Worm (Caenorhabditis elegans) whole organism, L4 larva: Measurements from ENCODE around the gene C23H3.9.

Experiments used
- F37D6.2 ChIP-seq: sonication (generic microtip); optimal IDR thresholded peaks from 2 replicates; lab custom pipeline; 2016; ENCODE audit warnings: mild to moderate bottlenecking, missing genetic modification characterization, missing compliant biosample characterization
- F49E8.2 ChIP-seq: sonication (generic microtip); optimal IDR thresholded peaks from 2 replicates; lab custom pipeline; 2016; ENCODE audit warnings: missing compliant biosample characterization, mild to moderate bottlenecking, missing genetic modification characterization, borderline replicate concordance
- R02D3.7 ChIP-seq: fragments of 150-350 bp; sonication (generic microtip); optimal IDR thresholded peaks from 3 replicates; lab custom pipeline; 2014; ENCODE audit warnings: missing biosample characterization, missing genetic modification characterization
- T26A8.4 ChIP-seq: fragments of 200-800 bp; sonication (Bioruptor generic); IDR thresholded peaks from 2 replicates; pipeline ENCODE4 v1.3.6; 2022; ENCODE audit warnings: missing genetic modification characterization, missing compliant biosample characterization
- Y105C5A.15 ChIP-seq: fragments of 200-800 bp; sonication (Bioruptor generic); IDR thresholded peaks from 2 replicates; pipeline ENCODE4 v1.3.6; 2022; ENCODE audit warnings: missing genetic modification characterization, missing compliant biosample characterization
- Y5F2A.4 ChIP-seq: fragments of 200-800 bp; sonication (Bioruptor generic); optimal IDR thresholded peaks from 2 replicates; lab custom pipeline; 2018; ENCODE audit warnings: mild to moderate bottlenecking, missing genetic modification characterization, missing compliant biosample characterization
- ZK337.2 ChIP-seq: fragments of 200-800 bp; sonication (Bioruptor generic); IDR thresholded peaks from 2 replicates; pipeline ENCODE4 v1.3.6; 2022; ENCODE audit warnings: missing genetic modification reagents, missing genetic modification characterization, missing compliant biosample characterization
- ZK546.5 ChIP-seq, 2 experiments: sonication (generic microtip); optimal IDR thresholded peaks; 2 replicates each; lab custom pipeline; 2017; ENCODE audit warnings: missing biosample characterization in 2 of 2, missing genetic modification characterization in 2 of 2
- aha-1 ChIP-seq: fragments of 150-350 bp; peaks from one replicate; lab custom pipeline; 2014; ENCODE audit warnings: missing biosample characterization, missing genetic modification characterization
- arid-1 ChIP-seq: fragments of 200-800 bp; sonication (Bioruptor generic); conservative IDR thresholded peaks from 2 replicates; pipeline ENCODE4 v1.3.6; 2022; ENCODE audit warnings: missing genetic modification reagents, missing genetic modification characterization, missing compliant biosample characterization
- ceh-44 ChIP-seq: fragments of 200-800 bp; sonication (Bioruptor generic); IDR thresholded peaks from 2 replicates; pipeline ENCODE4 v1.3.6; 2022; ENCODE audit warnings: missing genetic modification reagents, missing genetic modification characterization, missing compliant biosample characterization
- ceh-62 ChIP-seq: sonication (generic microtip); optimal IDR thresholded peaks from 2 replicates; lab custom pipeline; 2017; ENCODE audit warnings: missing biosample characterization, missing genetic modification characterization
- dmd-6 ChIP-seq: fragments of 200-800 bp; sonication (Bioruptor generic); IDR thresholded peaks from 2 replicates; pipeline ENCODE4 v1.3.6; 2022; ENCODE audit warnings: missing genetic modification reagents, missing genetic modification characterization, missing compliant biosample characterization
- duxl-1 ChIP-seq: sonication (generic microtip); optimal IDR thresholded peaks from 2 replicates; lab custom pipeline; 2016; ENCODE audit warnings: mild to moderate bottlenecking, missing genetic modification characterization, moderate library complexity, missing compliant biosample characterization; ENCODE audit not compliant: poor library complexity
- dve-1 ChIP-seq: sonication (generic microtip); optimal IDR thresholded peaks from 2 replicates; lab custom pipeline; 2017; ENCODE audit warnings: antibody characterized with exemption, mild to moderate bottlenecking, missing genetic modification characterization, missing compliant biosample characterization; ENCODE audit not compliant: insufficient read depth
- egl-27 ChIP-seq: sonication (generic microtip); optimal IDR thresholded peaks from 3 replicates; lab custom pipeline; 2017; ENCODE audit warnings: missing biosample characterization, missing genetic modification reagents, missing genetic modification characterization
- egl-43 ChIP-seq: fragments of 200-800 bp; sonication (Bioruptor generic); IDR thresholded peaks from 2 replicates; pipeline ENCODE4 v1.3.6; 2022; ENCODE audit warnings: missing genetic modification reagents, missing genetic modification characterization, missing compliant biosample characterization
- fkh-10 ChIP-seq: fragments of 150-350 bp; optimal IDR thresholded peaks from 2 replicates; lab custom pipeline; 2014; ENCODE audit warnings: missing biosample characterization, missing genetic modification reagents, missing genetic modification characterization
- hlh-11 ChIP-seq: fragments of 200-800 bp; sonication (Bioruptor generic); optimal IDR thresholded peaks from 2 replicates; lab custom pipeline; 2018; ENCODE audit warnings: mild to moderate bottlenecking, missing genetic modification characterization, missing compliant biosample characterization
- hlh-30 ChIP-seq: sonication (generic microtip); optimal IDR thresholded peaks from 2 replicates; lab custom pipeline; 2017; ENCODE audit warnings: antibody characterized with exemption, mild to moderate bottlenecking, missing genetic modification characterization, missing compliant biosample characterization; ENCODE audit not compliant: insufficient read depth
- hmg-1.1 ChIP-seq: fragments of 200-800 bp; sonication (Bioruptor generic); IDR thresholded peaks from 2 replicates; pipeline ENCODE4 v1.3.6; 2022; ENCODE audit warnings: missing genetic modification reagents, missing genetic modification characterization, missing compliant biosample characterization
- lin-1 ChIP-seq: fragments of 200-800 bp; sonication (Bioruptor generic); IDR thresholded peaks from 2 replicates; pipeline ENCODE4 v1.3.6; 2022; ENCODE audit warnings: missing genetic modification reagents, missing genetic modification characterization, missing compliant biosample characterization
- lin-15B ChIP-seq: fragments of 150-350 bp; sonication (generic microtip); optimal IDR thresholded peaks from 3 replicates; lab custom pipeline; 2014; ENCODE audit warnings: missing biosample characterization, missing genetic modification characterization
- lir-3 ChIP-seq: sonication (generic microtip); optimal IDR thresholded peaks from 2 replicates; lab custom pipeline; 2016; ENCODE audit warnings: mild to moderate bottlenecking, missing genetic modification characterization, missing compliant biosample characterization
- mxl-3 ChIP-seq: fragments of 200-800 bp; sonication (Bioruptor generic); optimal IDR thresholded peaks from 2 replicates; lab custom pipeline; 2018; ENCODE audit warnings: mild to moderate bottlenecking, missing genetic modification characterization, missing compliant biosample characterization
- nhr-102 ChIP-seq: sonication (generic microtip); optimal IDR thresholded peaks from 2 replicates; lab custom pipeline; 2016; ENCODE audit warnings: mild to moderate bottlenecking, missing genetic modification characterization, moderate library complexity, missing compliant biosample characterization
- nhr-237 ChIP-seq: sonication (generic microtip); optimal IDR thresholded peaks from 2 replicates; lab custom pipeline; 2017; ENCODE audit warnings: missing biosample characterization, missing genetic modification characterization
- nhr-48 ChIP-seq: sonication (generic microtip); optimal IDR thresholded peaks from 2 replicates; lab custom pipeline; 2016; ENCODE audit warnings: mild to moderate bottlenecking, missing genetic modification characterization, missing compliant biosample characterization
- nhr-6 ChIP-seq: fragments of 150-350 bp; optimal IDR thresholded peaks from 2 replicates; lab custom pipeline; 2014; ENCODE audit warnings: missing biosample characterization, missing genetic modification characterization
- php-3 ChIP-seq: fragments of 200-800 bp; sonication (Bioruptor generic); IDR thresholded peaks from 2 replicates; pipeline ENCODE4 v1.3.6; 2022; ENCODE audit warnings: missing genetic modification reagents, missing genetic modification characterization, missing compliant biosample characterization
- pqm-1 ChIP-seq: sonication (generic microtip); optimal IDR thresholded peaks from 2 replicates; lab custom pipeline; 2017; ENCODE audit warnings: missing biosample characterization, missing genetic modification characterization
- skn-1 ChIP-seq: fragments of 150-350 bp; optimal IDR thresholded peaks from 2 replicates; lab custom pipeline; 2014; ENCODE audit warnings: missing biosample characterization, missing genetic modification characterization
- snpc-1.2 ChIP-seq: fragments of 200-800 bp; sonication (Bioruptor generic); IDR thresholded peaks from 2 replicates; pipeline ENCODE4 v1.3.6; 2022; ENCODE audit warnings: missing genetic modification reagents, missing genetic modification characterization, missing compliant biosample characterization
- snpc-4 ChIP-seq: fragments of 150-350 bp; optimal IDR thresholded peaks from 2 replicates; lab custom pipeline; 2014; ENCODE audit warnings: missing biosample characterization, missing genetic modification characterization
- tra-1 ChIP-seq: fragments of 200-800 bp; sonication (Bioruptor generic); IDR thresholded peaks from 2 replicates; pipeline ENCODE4 v1.3.6; 2022; ENCODE audit warnings: missing genetic modification reagents, missing genetic modification characterization, missing compliant biosample characterization
- unc-130 ChIP-seq: sonication (generic microtip); optimal IDR thresholded peaks from 2 replicates; lab custom pipeline; 2016; ENCODE audit warnings: missing genetic modification reagents, missing genetic modification characterization, missing compliant biosample characterization
- unc-62 ChIP-seq, 3 experiments: fragments of 150-350 bp in 1 of 3; sonication (generic microtip); optimal IDR thresholded peaks in 2 of 3; peaks in 1 of 3; 1 replicate in 1 of 3; 2 replicates in 2 of 3; lab custom pipeline; 2014 to 2017; ENCODE audit warnings: missing biosample characterization in 3 of 3, missing genetic modification characterization in 3 of 3, missing genetic modification reagents in 3 of 3, missing genotype in 1 of 3
- zip-11 ChIP-seq: fragments of 200-800 bp; sonication (Bioruptor generic); IDR thresholded peaks from 2 replicates; pipeline ENCODE4 v1.3.6; 2022; ENCODE audit warnings: missing genetic modification characterization, missing compliant biosample characterization

The C23H3.9 gene

DNA sequence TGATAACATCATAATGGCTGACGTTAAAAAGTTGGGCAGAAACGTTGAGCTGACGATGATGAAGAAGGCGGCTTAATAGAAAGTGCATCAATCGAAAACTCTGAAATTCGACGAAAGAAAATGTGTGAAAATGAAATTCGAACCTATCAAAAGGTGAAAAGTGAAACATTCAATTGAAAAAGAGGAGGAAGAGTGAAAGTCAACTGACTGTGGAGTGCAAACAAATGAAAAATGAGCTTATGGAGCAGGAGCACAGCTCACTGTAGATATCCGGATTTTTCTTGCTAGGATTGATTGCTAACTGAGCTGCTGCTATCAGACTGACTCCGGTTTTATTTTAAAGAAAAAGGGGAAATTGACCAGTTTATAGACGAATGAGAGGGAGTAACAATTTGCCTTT is 42.1 kb upstream of the C23H3.9 start, which contains the start of gene K10B4.3:
Gene K10B4.3, minus strand, starts transcription at position 101 of the 400 bp plus-strand sequence.
- TF ChIP-seq unc-62 (GFP tag; optimal IDR thresholded peaks at IDR 0.05 in 1 of 2; lab: Kevin White, UChicago) (peak in 1 of 2 experiments; percentile 70), unc-62 (tag; optimal IDR thresholded peaks at IDR 0.05; lab: Kevin White, UChicago) (no peak), zip-11 (GFP tag; lab: Robert Waterston, UW) (no peak), unc-130 (GFP tag; lab: Kevin White, UChicago) (no peak), ceh-62 (no peak)

- TF ChIP-seq ceh-44 (GFP tag; lab: Robert Waterston, UW) (no peak), duxl-1 (no peak), unc-62 (GFP tag; optimal IDR thresholded peaks at IDR 0.05 in 1 of 2; lab: Kevin White, UChicago) (peak in 1 of 2 experiments; percentile 43), unc-62 (tag; optimal IDR thresholded peaks at IDR 0.05; lab: Kevin White, UChicago) (no peak)
Measured at ce11 chrII:116916-117315, 37.9 kb upstream of the C23H3.9 start, which contains the start of gene srt-54. Gene srt-54, plus strand, starts transcription at chrII:117216.

DNA sequence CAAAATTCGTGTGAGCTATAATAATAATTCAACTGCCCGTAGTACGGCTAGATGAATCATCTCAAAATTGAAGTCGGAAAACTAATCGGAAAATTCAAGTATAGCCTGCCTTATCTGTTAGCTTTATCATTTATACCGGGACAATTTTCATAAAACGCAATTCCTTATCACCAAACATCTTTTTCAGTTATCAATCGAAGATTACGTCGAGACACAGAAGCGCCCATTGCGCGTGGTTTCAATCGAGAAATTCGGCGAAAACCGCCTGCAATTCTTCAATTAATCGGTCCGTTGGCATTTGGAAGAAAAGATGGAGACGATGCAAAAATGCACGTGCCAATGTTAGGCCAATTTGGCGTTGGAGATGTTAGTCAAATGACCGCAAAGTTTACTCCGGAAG is 33.2 kb upstream of the C23H3.9 start:
- TF ChIP-seq egl-43 (no peak), F37D6.2 (tag; lab: Kevin White, UChicago) (no peak), Y105C5A.15 (GFP tag; lab: Robert Waterston, UW) (no peak), hlh-11 (tag; lab: Kevin White, UChicago) (peak; percentile 3), dmd-6 (GFP tag; lab: Robert Waterston, UW) (no peak), F49E8.2 (tag; lab: Kevin White, UChicago) (no peak), nhr-237 (tag; lab: Kevin White, UChicago) (no peak), lir-3 (tag; lab: Kevin White, UChicago) (no peak), hlh-30 (peak; percentile 24), mxl-3 (GFP tag; lab: Kevin White, UChicago) (peak; percentile 60), T26A8.4 (GFP tag; lab: Robert Waterston, UW) (no peak), unc-62 (GFP tag; optimal IDR thresholded peaks at IDR 0.05 in 1 of 2; lab: Kevin White, UChicago) (peak in 1 of 2 experiments; percentile 71), unc-62 (tag; optimal IDR thresholded peaks at IDR 0.05; lab: Kevin White, UChicago) (no peak), pqm-1 (peak; percentile 13)

DNA sequence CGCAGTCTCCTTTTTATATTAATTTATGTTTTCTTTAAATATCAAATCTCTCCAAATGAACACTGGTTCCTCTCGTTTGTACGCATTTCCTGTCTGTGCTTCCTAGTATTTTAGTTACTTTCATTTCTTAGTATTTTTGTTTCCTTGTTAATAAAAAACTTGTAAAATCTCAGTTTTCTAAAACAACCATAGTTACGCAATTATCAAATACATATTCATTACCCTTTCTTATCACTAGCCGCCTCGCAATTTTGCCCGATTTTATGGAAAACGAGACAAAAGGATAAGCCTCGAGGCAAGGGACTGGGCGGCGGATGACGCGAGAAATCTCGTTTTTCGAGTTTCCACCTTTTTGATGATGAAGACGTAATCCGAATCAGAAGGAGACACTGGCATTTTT is 32.2 kb upstream of the C23H3.9 start, which contains the start of gene C50D2.1:
Gene C50D2.1, plus strand, starts transcription at position 301 of the 400 bp plus-strand sequence.
- TF ChIP-seq skn-1 (tag; lab: Kevin White, UChicago) (no peak), aha-1 (peak; percentile 16)

- TF ChIP-seq aha-1, result peak; percentile 20
- no peak for TF ChIP-seq R02D3.7 (tag; lab: Kevin White, UChicago)
Measured at ce11 chrII:108865-109264, 29.8 kb upstream of the C23H3.9 start, which contains the start of gene C50D2.2. Gene C50D2.2, plus strand, starts transcription at chrII:109165.

DNA sequence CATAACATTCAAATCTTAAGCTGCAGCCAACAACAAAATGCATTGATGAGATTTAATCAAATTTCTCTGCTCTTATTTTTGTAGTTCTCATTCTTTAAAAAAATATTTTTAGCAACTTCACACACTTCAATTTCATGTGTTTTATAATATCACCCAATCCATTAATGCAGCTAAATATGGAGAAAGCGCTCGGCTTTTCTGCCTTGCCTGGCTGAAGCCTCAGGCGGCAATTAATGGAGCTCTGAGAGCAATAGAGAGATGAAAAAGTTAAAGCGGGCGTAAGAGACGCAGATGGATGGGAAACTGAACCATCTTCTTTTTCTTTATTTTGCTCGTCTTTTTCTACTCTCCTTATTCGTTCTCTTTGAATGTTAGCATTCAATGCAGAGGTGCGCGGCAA is 28.6 kb upstream of the C23H3.9 start:
- TF ChIP-seq lin-1 (GFP tag; lab: Robert Waterston, UW) (no peak), tra-1 (no peak)

DNA sequence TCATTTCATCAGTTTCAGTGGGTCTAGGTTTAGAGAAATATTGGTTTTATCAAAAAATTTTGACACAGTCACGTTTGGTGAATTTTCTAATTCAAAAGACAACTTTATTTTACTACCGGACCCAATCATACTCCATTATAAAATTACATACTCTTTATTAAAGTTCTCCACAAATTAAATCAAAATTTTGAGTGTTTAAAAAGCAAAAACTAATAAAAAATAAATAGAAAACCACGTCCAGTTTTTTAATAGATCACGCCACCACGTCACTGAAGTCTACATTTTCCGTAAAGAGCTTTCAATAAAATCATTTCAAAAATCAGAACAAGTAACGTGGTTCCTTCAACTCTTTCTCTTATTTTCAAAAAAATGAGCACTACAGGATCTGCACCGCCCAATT is 26.8 kb upstream of the C23H3.9 start, which contains the start of gene txt-1:
Gene txt-1, plus strand, starts transcription at position 301 of the 400 bp plus-strand sequence.
- TF ChIP-seq nhr-48, result no peak
- TF ChIP-seq mxl-3 (GFP tag; lab: Kevin White, UChicago), result no peak
- TF ChIP-seq snpc-4, result no peak
- no peak for TF ChIP-seq egl-27 (tag; lab: Kevin White, UChicago)
- no peak for TF ChIP-seq lin-15B (tag; lab: Kevin White, UChicago)
- TF ChIP-seq hmg-1.1, result no peak
- TF ChIP-seq fkh-10, result no peak
- TF ChIP-seq Y5F2A.4 (GFP tag; lab: Kevin White, UChicago), result no peak
- no peak for TF ChIP-seq nhr-102
- TF ChIP-seq snpc-1.2, result no peak
- no peak for TF ChIP-seq Y105C5A.15 (GFP tag; lab: Robert Waterston, UW)
- TF ChIP-seq ZK337.2 (GFP tag; lab: Robert Waterston, UW), result no peak
- no peak for TF ChIP-seq F37D6.2 (tag; lab: Kevin White, UChicago)
- no peak for TF ChIP-seq nhr-6 (tag; lab: Kevin White, UChicago)
- no peak for TF ChIP-seq ZK546.5 (tag; optimal IDR thresholded peaks at IDR 0.05; lab: Kevin White, UChicago)
- TF ChIP-seq duxl-1, result no peak
- TF ChIP-seq R02D3.7 (tag; lab: Kevin White, UChicago), result no peak
- TF ChIP-seq php-3 (GFP tag; lab: Robert Waterston, UW), result no peak
- TF ChIP-seq dve-1 (tag; lab: Kevin White, UChicago), result no peak
- no peak for TF ChIP-seq arid-1 (GFP tag; lab: Robert Waterston, UW)
